Fruit fly (Drosophila melanogaster) whole organism, adult: ENCODE results near the gene sunz.

Source experiments
- CG33017 ChIP-seq: fragments of 200-800 bp; sonication (Bioruptor generic); optimal IDR thresholded peaks from 2 replicates; lab custom pipeline; 2018; ENCODE audit warnings: missing biosample characterization, mild to moderate bottlenecking, missing genetic modification characterization, moderate library complexity
- CG7101 ChIP-seq: fragments of 200-800 bp; sonication (Bioruptor generic); optimal IDR thresholded peaks from 2 replicates; lab custom pipeline; 2018; ENCODE audit warnings: missing biosample characterization, mild to moderate bottlenecking, missing genetic modification characterization, moderate library complexity
- Crg-1 ChIP-seq: fragments of 200-800 bp; sonication (Bioruptor generic); optimal IDR thresholded peaks from 2 replicates; lab custom pipeline; 2016; ENCODE audit warnings: missing biosample characterization, missing genetic modification characterization
- Hr96 ChIP-seq: fragments of 200-800 bp; sonication (Bioruptor generic); optimal IDR thresholded peaks from 2 replicates; lab custom pipeline; 2016; ENCODE audit warnings: missing biosample characterization, missing genetic modification characterization
- Mnt ChIP-seq: fragments of 200-800 bp; sonication (Bioruptor generic); optimal IDR thresholded peaks from 2 replicates; lab custom pipeline; 2016; ENCODE audit warnings: missing biosample characterization, mild to moderate bottlenecking, missing genetic modification characterization
- cic ChIP-seq: fragments of 200-800 bp; sonication (Bioruptor generic); optimal IDR thresholded peaks from 2 replicates; lab custom pipeline; 2017; ENCODE audit warnings: missing biosample characterization, mild to moderate bottlenecking, missing genetic modification characterization, moderate library complexity
- kay ChIP-seq: fragments of 200-800 bp; sonication (Bioruptor generic); peaks from one replicate; lab custom pipeline; 2016; ENCODE audit warnings: missing biosample characterization, missing genetic modification characterization, borderline replicate concordance
- pad ChIP-seq: fragments of 200-800 bp; sonication (Bioruptor generic); optimal IDR thresholded peaks from 3 replicates; lab custom pipeline; 2017; ENCODE audit warnings: missing biosample characterization, missing genetic modification characterization, mild to moderate bottlenecking, moderate library complexity, missing genetic modification reagents
- toe ChIP-seq: fragments of 200-800 bp; sonication (Bioruptor generic); optimal IDR thresholded peaks from 2 replicates; lab custom pipeline; 2016; ENCODE audit warnings: missing biosample characterization, missing genetic modification characterization

- TF ChIP-seq toe (no peak), pad (GFP tag; lab: Kevin White, UChicago) (no peak), kay (GFP tag; lab: Kevin White, UChicago) (no peak), CG33017 (no peak), Crg-1 (no peak), cic (GFP tag; lab: Kevin White, UChicago) (no peak), Hr96 (GFP tag; lab: Kevin White, UChicago) (no peak), CG7101 (no peak), Mnt (GFP tag; lab: Kevin White, UChicago) (no peak)
Observed at dm6 chr3R:6663289-6663666, 33.3 kb downstream of the sunz start.
